Worm (Caenorhabditis elegans) whole organism, mixed stage, embryonic: Measurements from ENCODE around the gene Y46G5A.22.

Source experiments
- M03D4.4 ChIP-seq: sonication (generic microtip); optimal IDR thresholded peaks from 2 replicates; lab custom pipeline; 2017; ENCODE audit warnings: mild to moderate bottlenecking, missing genetic modification characterization, missing compliant biosample characterization
- bed-3 ChIP-seq: fragments of 200-800 bp; sonication (Bioruptor generic); optimal IDR thresholded peaks from 3 replicates; lab custom pipeline; 2018; ENCODE audit warnings: mild to moderate bottlenecking, missing genetic modification characterization, moderate library complexity, missing compliant biosample characterization
- blmp-1 ChIP-seq: fragments of 150-350 bp; optimal IDR thresholded peaks from 2 replicates; lab custom pipeline; 2014; ENCODE audit warnings: missing biosample characterization, missing genetic modification characterization
- ceh-39 ChIP-seq: fragments of 150-350 bp; optimal IDR thresholded peaks from 2 replicates; lab custom pipeline; 2014; ENCODE audit warnings: missing biosample characterization, missing genetic modification characterization
- ceh-43 ChIP-seq: fragments of 200-800 bp; sonication (Bioruptor generic); optimal IDR thresholded peaks from 2 replicates; lab custom pipeline; 2018; ENCODE audit warnings: mild to moderate bottlenecking, missing genetic modification characterization, moderate library complexity, missing compliant biosample characterization
- ceh-83 ChIP-seq: fragments of 200-800 bp; sonication (Bioruptor generic); optimal IDR thresholded peaks from 2 replicates; lab custom pipeline; 2018; ENCODE audit warnings: mild to moderate bottlenecking, missing genetic modification characterization, missing compliant biosample characterization
- ces-1 ChIP-seq: fragments of 150-350 bp; optimal IDR thresholded peaks from 2 replicates; lab custom pipeline; 2014; ENCODE audit warnings: missing biosample characterization, missing genetic modification reagents, missing genetic modification characterization
- cnd-1 ChIP-seq: fragments of 200-800 bp; sonication (Bioruptor generic); optimal IDR thresholded peaks from 2 replicates; lab custom pipeline; 2018; ENCODE audit warnings: mild to moderate bottlenecking, missing genetic modification characterization, missing compliant biosample characterization
- drap-1 ChIP-seq: fragments of 200-800 bp; sonication (Bioruptor generic); optimal IDR thresholded peaks from 3 replicates; lab custom pipeline; 2018; ENCODE audit warnings: mild to moderate bottlenecking, missing genetic modification characterization, missing compliant biosample characterization
- elt-1 ChIP-seq: sonication (generic microtip); optimal IDR thresholded peaks from 2 replicates; lab custom pipeline; 2017; ENCODE audit warnings: missing genetic modification characterization, mild to moderate bottlenecking, missing compliant biosample characterization, antibody characterized with exemption, moderate library complexity, borderline replicate concordance; ENCODE audit not compliant: insufficient read depth
- elt-3 ChIP-seq: fragments of 150-350 bp; optimal IDR thresholded peaks from 2 replicates; lab custom pipeline; 2014; ENCODE audit warnings: missing biosample characterization, missing genetic modification characterization
- ham-2 ChIP-seq: fragments of 200-800 bp; sonication (Bioruptor generic); optimal IDR thresholded peaks from 2 replicates; lab custom pipeline; 2018; ENCODE audit warnings: mild to moderate bottlenecking, missing genetic modification characterization, missing compliant biosample characterization
- hlh-1 ChIP-seq: fragments of 150-350 bp; optimal IDR thresholded peaks from 2 replicates; lab custom pipeline; 2014; ENCODE audit warnings: missing biosample characterization, missing genetic modification reagents, missing genetic modification characterization
- lin-13 ChIP-seq: fragments of 150-350 bp; optimal IDR thresholded peaks from 2 replicates; lab custom pipeline; 2014; ENCODE audit warnings: missing biosample characterization, missing genetic modification characterization
- lin-32 ChIP-seq: fragments of 200-800 bp; sonication (Bioruptor generic); optimal IDR thresholded peaks from 2 replicates; lab custom pipeline; 2018; ENCODE audit warnings: mild to moderate bottlenecking, missing genetic modification characterization, missing compliant biosample characterization
- lsy-2 ChIP-seq: fragments of 150-350 bp; optimal IDR thresholded peaks from 2 replicates; lab custom pipeline; 2014; ENCODE audit warnings: missing biosample characterization, missing genetic modification characterization
- mab-5 ChIP-seq: fragments of 150-350 bp; optimal IDR thresholded peaks from 2 replicates; lab custom pipeline; 2014; ENCODE audit warnings: missing biosample characterization, missing genetic modification characterization
- mep-1 ChIP-seq: fragments of 150-350 bp; optimal IDR thresholded peaks from 2 replicates; lab custom pipeline; 2017; ENCODE audit warnings: missing biosample characterization, missing genetic modification reagents, missing genetic modification characterization, inconsistent platforms
- mls-2 ChIP-seq: sonication (generic microtip); optimal IDR thresholded peaks from 2 replicates; lab custom pipeline; 2016; ENCODE audit warnings: mild to moderate bottlenecking, missing genetic modification characterization, moderate library complexity, missing compliant biosample characterization
- nhr-2 ChIP-seq: fragments of 150-350 bp; optimal IDR thresholded peaks from 2 replicates; lab custom pipeline; 2014; ENCODE audit warnings: missing biosample characterization, missing genetic modification characterization
- nhr-237 ChIP-seq: fragments of 150-350 bp; optimal IDR thresholded peaks from 2 replicates; lab custom pipeline; 2014; ENCODE audit warnings: missing biosample characterization, missing genetic modification characterization
- nhr-28 ChIP-seq: fragments of 150-350 bp; optimal IDR thresholded peaks from 2 replicates; lab custom pipeline; 2014; ENCODE audit warnings: missing biosample characterization, missing genetic modification characterization
- nhr-76 ChIP-seq: sonication (generic microtip); optimal IDR thresholded peaks from 2 replicates; lab custom pipeline; 2017; ENCODE audit warnings: missing biosample characterization, missing genetic modification characterization
- pha-4 ChIP-seq: fragments of 150-350 bp; optimal IDR thresholded peaks from 2 replicates; lab custom pipeline; 2018; ENCODE audit warnings: missing biosample characterization, missing genetic modification reagents, missing genetic modification characterization
- sem-2 ChIP-seq: fragments of 200-800 bp; sonication (Bioruptor generic); optimal IDR thresholded peaks from 2 replicates; lab custom pipeline; 2018; ENCODE audit warnings: mild to moderate bottlenecking, missing genetic modification characterization, missing compliant biosample characterization
- snpc-4 ChIP-seq: fragments of 150-350 bp; optimal IDR thresholded peaks from 2 replicates; lab custom pipeline; 2014; ENCODE audit warnings: missing biosample characterization, missing genetic modification characterization
- sptf-1 ChIP-seq: sonication (generic microtip); optimal IDR thresholded peaks from 2 replicates; lab custom pipeline; 2017; ENCODE audit warnings: mild to moderate bottlenecking, missing genetic modification characterization, moderate library complexity, missing compliant biosample characterization
- tbx-8 ChIP-seq: fragments of 200-800 bp; sonication (Bioruptor generic); optimal IDR thresholded peaks from 2 replicates; lab custom pipeline; 2018; ENCODE audit warnings: mild to moderate bottlenecking, missing genetic modification characterization, moderate library complexity, missing compliant biosample characterization
- unc-120 ChIP-seq: sonication (generic microtip); optimal IDR thresholded peaks from 2 replicates; lab custom pipeline; 2017; ENCODE audit warnings: missing genetic modification characterization, missing compliant biosample characterization; ENCODE audit not compliant: poor library complexity, severe bottlenecking
- unc-62 ChIP-seq: fragments of 150-350 bp; optimal IDR thresholded peaks from 2 replicates; lab custom pipeline; 2014; ENCODE audit warnings: missing biosample characterization, missing genetic modification reagents, missing genetic modification characterization
- zip-8 ChIP-seq: fragments of 150-350 bp; optimal IDR thresholded peaks from 2 replicates; lab custom pipeline; 2014; ENCODE audit warnings: missing biosample characterization, missing genetic modification characterization
- ztf-11 ChIP-seq: fragments of 150-350 bp; optimal IDR thresholded peaks from 2 replicates; lab custom pipeline; 2014; ENCODE audit warnings: missing biosample characterization, missing genetic modification characterization

The Y46G5A.22 gene

ce11 chrII:12818488-12818887 is at the start of gene Y46G5A.22:
TSS of gene Y46G5A.22 (minus strand) at chrII:12818588.
- no peak for TF ChIP-seq nhr-28 (tag; lab: Kevin White, UChicago)
- TF ChIP-seq ztf-11 (tag; lab: Kevin White, UChicago) = no peak
- TF ChIP-seq unc-62 = no peak
- TF ChIP-seq pha-4 (tag; lab: Kevin White, UChicago) = no peak
- TF ChIP-seq M03D4.4 (tag; lab: Kevin White, UChicago) = no peak
- no peak for TF ChIP-seq ceh-39
- TF ChIP-seq mab-5 (tag; lab: Kevin White, UChicago) = no peak
- TF ChIP-seq elt-1 (tag; lab: Kevin White, UChicago) = no peak
- TF ChIP-seq sptf-1 (tag; lab: Kevin White, UChicago) = no peak
- no peak for TF ChIP-seq elt-3 (tag; lab: Kevin White, UChicago)
- TF ChIP-seq blmp-1 (tag; lab: Kevin White, UChicago) = no peak

ce11 chrII:12866079-12866478 is 47.7 kb upstream of the Y46G5A.22 start:
- TF ChIP-seq sem-2 = no peak
- TF ChIP-seq ham-2 = no peak
- TF ChIP-seq M03D4.4 (tag; lab: Kevin White, UChicago) = no peak
- TF ChIP-seq, all 35 proteins: peak for 0

DNA sequence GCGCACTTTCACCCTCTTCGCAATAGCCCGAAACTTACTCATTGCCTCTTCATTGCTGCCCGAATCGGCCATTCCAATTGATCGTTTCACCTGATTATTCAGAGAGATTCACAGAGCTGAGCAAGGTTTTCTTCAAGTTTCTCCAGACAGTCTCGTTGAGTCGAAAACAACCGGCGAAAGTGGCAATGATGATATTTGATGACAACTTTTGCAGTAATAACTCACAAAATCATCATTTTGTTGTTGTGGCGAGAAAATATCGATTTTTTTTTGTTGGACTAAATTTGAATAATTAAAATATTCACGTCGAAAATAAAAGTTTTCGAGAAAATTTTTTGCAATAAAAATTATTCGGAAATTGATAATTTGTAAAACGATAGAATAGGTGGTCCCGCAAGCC is 47.2 kb upstream of the Y46G5A.22 start, which contains the start of gene snf-5:
TSS of gene snf-5 (minus strand) at position 182 of the 400 bp plus-strand sequence.
- TF ChIP-seq blmp-1 (tag; lab: Kevin White, UChicago) (no peak), ceh-43 (GFP tag; lab: Kevin White, UChicago) (no peak), lin-13 (tag; lab: Kevin White, UChicago) (no peak), pha-4 (tag; lab: Kevin White, UChicago) (no peak), tbx-8 (GFP tag; lab: Kevin White, UChicago) (no peak), unc-120 (tag; lab: Kevin White, UChicago) (no peak), lsy-2 (no peak), ztf-11 (tag; lab: Kevin White, UChicago) (no peak), sem-2 (no peak), nhr-2 (tag; lab: Kevin White, UChicago) (no peak), ceh-83 (GFP tag; lab: Kevin White, UChicago) (no peak), zip-8 (tag; lab: Kevin White, UChicago) (no peak), snpc-4 (tag; lab: Kevin White, UChicago) (no peak), bed-3 (GFP tag; lab: Kevin White, UChicago) (no peak), M03D4.4 (tag; lab: Kevin White, UChicago) (no peak), unc-62 (no peak), mep-1 (tag; lab: Kevin White, UChicago) (no peak), ces-1 (no peak), ham-2 (no peak)

DNA sequence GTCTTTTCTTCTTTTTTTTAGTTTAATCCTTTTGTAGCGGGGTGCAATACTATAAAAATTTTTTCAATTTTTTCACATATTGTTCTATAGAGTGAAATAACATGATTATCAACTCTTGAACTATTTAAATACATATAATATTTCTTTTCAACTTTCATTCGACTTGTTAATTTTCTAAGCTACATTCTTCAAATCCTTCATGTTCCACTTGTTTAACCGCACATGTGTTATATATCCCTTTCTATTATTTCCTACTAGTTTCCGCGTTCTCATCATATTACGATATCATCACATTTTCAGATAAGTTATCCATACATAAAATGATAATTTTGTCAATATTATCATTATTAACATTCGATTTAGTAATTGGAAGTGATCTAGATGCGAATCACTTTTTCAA is 37.5 kb upstream of the Y46G5A.22 start, which contains the start of gene Y46G5A.29:
TSS of gene Y46G5A.29 (plus strand) at position 301 of the 400 bp plus-strand sequence.
- TF ChIP-seq M03D4.4 (tag; lab: Kevin White, UChicago) = no peak
- no peak for TF ChIP-seq bed-3 (GFP tag; lab: Kevin White, UChicago)
- TF ChIP-seq cnd-1 (tag; lab: Kevin White, UChicago) = no peak
- no peak for TF ChIP-seq ceh-43 (GFP tag; lab: Kevin White, UChicago)
- TF ChIP-seq nhr-2 (tag; lab: Kevin White, UChicago) = no peak
- TF ChIP-seq lin-13 (tag; lab: Kevin White, UChicago) = no peak
- no peak for TF ChIP-seq drap-1 (GFP tag; lab: Kevin White, UChicago)

ce11 chrII:12850129-12850528 is 31.7 kb upstream of the Y46G5A.22 start, which contains the start of gene Y46G5A.28:
TSS of gene Y46G5A.28 (plus strand) at chrII:12850429.
- no peak for TF ChIP-seq nhr-2 (tag; lab: Kevin White, UChicago)
- TF ChIP-seq M03D4.4 (tag; lab: Kevin White, UChicago) = no peak
- no peak for TF ChIP-seq cnd-1 (tag; lab: Kevin White, UChicago)
- no peak for TF ChIP-seq nhr-237
- no peak for TF ChIP-seq ham-2
- no peak for TF ChIP-seq unc-62
- TF ChIP-seq zip-8 (tag; lab: Kevin White, UChicago) = no peak
- no peak for TF ChIP-seq ztf-11 (tag; lab: Kevin White, UChicago)

- TF ChIP-seq nhr-28 (tag; lab: Kevin White, UChicago) = no peak
- no peak for TF ChIP-seq ces-1
- TF ChIP-seq ceh-43 (GFP tag; lab: Kevin White, UChicago) = no peak
- no peak for TF ChIP-seq unc-62
- TF ChIP-seq lin-32 (GFP tag; lab: Kevin White, UChicago) = no peak
- TF ChIP-seq sem-2 = no peak
- TF ChIP-seq hlh-1 (tag; lab: Kevin White, UChicago) = no peak
- TF ChIP-seq lsy-2 = no peak
- no peak for TF ChIP-seq ztf-11 (tag; lab: Kevin White, UChicago)
- TF ChIP-seq cnd-1 (tag; lab: Kevin White, UChicago) = no peak
- no peak for TF ChIP-seq sptf-1 (tag; lab: Kevin White, UChicago)
- TF ChIP-seq mls-2 (tag; lab: Kevin White, UChicago) = no peak
- no peak for TF ChIP-seq nhr-76 (tag; lab: Kevin White, UChicago)
- no peak for TF ChIP-seq ham-2
- TF ChIP-seq mab-5 (tag; lab: Kevin White, UChicago) = no peak
- TF ChIP-seq unc-120 (tag; lab: Kevin White, UChicago) = no peak
Measured at ce11 chrII:12847736-12848135, 29.3 kb upstream of the Y46G5A.22 start, which contains the start of gene pes-10. TSS of gene pes-10 (minus strand) at chrII:12847836.
